Fruit fly (Drosophila melanogaster) whole organism, embryonic: Measurements from ENCODE around the gene spd-2.

Source experiments
- CG10147 ChIP-seq: fragments of 200-800 bp; sonication (Bioruptor generic); optimal IDR thresholded peaks from 2 replicates; lab custom pipeline; 2019; ENCODE audit warnings: missing biosample characterization, mild to moderate bottlenecking, missing genetic modification characterization, moderate library complexity
- CG10267 ChIP-seq: fragments of 200-800 bp; sonication (Bioruptor generic); optimal IDR thresholded peaks from 2 replicates; lab custom pipeline; 2018; ENCODE audit warnings: missing biosample characterization, mild to moderate bottlenecking, missing genetic modification characterization, moderate library complexity
- CG10321 ChIP-seq: fragments of 200-800 bp; sonication (Bioruptor generic); IDR thresholded peaks from 2 replicates; pipeline ENCODE4 v1.3.6; 2022; ENCODE audit warnings: missing biosample characterization, missing genetic modification characterization
- CG11093 ChIP-seq: fragments of 200-800 bp; sonication (Bioruptor generic); IDR thresholded peaks from 3 replicates; pipeline ENCODE4 v1.3.6; 2022; ENCODE audit warnings: missing biosample characterization, missing genetic modification characterization
- CG12071 ChIP-seq: fragments of 200-800 bp; sonication (Bioruptor generic); optimal IDR thresholded peaks from 3 replicates; lab custom pipeline; 2018; ENCODE audit warnings: missing biosample characterization, mild to moderate bottlenecking, missing genetic modification characterization
- CG12659 ChIP-seq: fragments of 200-800 bp; sonication (Bioruptor generic); optimal IDR thresholded peaks from 3 replicates; lab custom pipeline; 2017; ENCODE audit warnings: mild to moderate bottlenecking, missing biosample characterization, missing genetic modification reagents, missing genetic modification characterization
- CG12942 ChIP-seq: fragments of 200-800 bp; sonication (Bioruptor generic); optimal IDR thresholded peaks from 3 replicates; lab custom pipeline; 2016; ENCODE audit warnings: missing biosample characterization, missing genetic modification characterization
- CG15601 ChIP-seq: fragments of 200-800 bp; sonication (Bioruptor generic); optimal IDR thresholded peaks from 3 replicates; lab custom pipeline; 2019; ENCODE audit warnings: missing biosample characterization, mild to moderate bottlenecking, missing genetic modification characterization, moderate library complexity
- CG15696 ChIP-seq: fragments of 200-800 bp; sonication (Bioruptor generic); optimal IDR thresholded peaks from 2 replicates; lab custom pipeline; 2019; ENCODE audit warnings: missing biosample characterization, mild to moderate bottlenecking, missing genetic modification characterization, moderate library complexity
- CG17568 ChIP-seq: fragments of 200-800 bp; sonication (Bioruptor generic); optimal IDR thresholded peaks from 2 replicates; lab custom pipeline; 2018; ENCODE audit warnings: missing biosample characterization, mild to moderate bottlenecking, missing genetic modification characterization, moderate library complexity
- CG2199 ChIP-seq: fragments of 200-800 bp; sonication (Bioruptor generic); IDR thresholded peaks from 3 replicates; pipeline ENCODE4 v1.3.6; 2022; ENCODE audit warnings: missing biosample characterization, missing genetic modification characterization
- CG2202 ChIP-seq: fragments of 200-800 bp; sonication (Bioruptor generic); optimal IDR thresholded peaks from 2 replicates; lab custom pipeline; 2018; ENCODE audit warnings: missing biosample characterization, mild to moderate bottlenecking, missing genetic modification characterization
- CG32767 ChIP-seq: fragments of 200-800 bp; sonication (Bioruptor generic); IDR thresholded peaks from 2 replicates; pipeline ENCODE4 v1.3.6; 2022; ENCODE audit warnings: missing biosample characterization, missing genetic modification characterization
- CG34422 ChIP-seq: fragments of 200-800 bp; sonication (Bioruptor generic); IDR thresholded peaks from 3 replicates; pipeline ENCODE4 v1.3.6; 2022; ENCODE audit warnings: missing biosample characterization, missing genetic modification characterization
- CG4404 ChIP-seq: fragments of 200-800 bp; sonication (Bioruptor generic); IDR thresholded peaks from 2 replicates; pipeline ENCODE4 v1.3.6; 2022; ENCODE audit warnings: missing biosample characterization, missing genetic modification characterization
- CG4617 ChIP-seq: fragments of 200-800 bp; sonication (Bioruptor generic); optimal IDR thresholded peaks from 3 replicates; lab custom pipeline; 2016; ENCODE audit warnings: missing biosample characterization, missing genetic modification characterization, borderline replicate concordance
- CG7839 ChIP-seq: fragments of 200-800 bp; sonication (Bioruptor generic); optimal IDR thresholded peaks from 3 replicates; lab custom pipeline; 2018; ENCODE audit warnings: missing biosample characterization, mild to moderate bottlenecking, missing genetic modification characterization, moderate library complexity
- CG9817 ChIP-seq: fragments of 200-800 bp; sonication (Bioruptor generic); optimal IDR thresholded peaks from 2 replicates; lab custom pipeline; 2018; ENCODE audit warnings: missing biosample characterization, mild to moderate bottlenecking, missing genetic modification characterization, moderate library complexity
- CHES-1-like ChIP-seq: fragments of 200-800 bp; sonication (Bioruptor generic); optimal IDR thresholded peaks from 2 replicates; lab custom pipeline; 2016; ENCODE audit warnings: missing biosample characterization, missing genetic modification characterization
- Dek ChIP-seq: fragments of 200-800 bp; sonication (Bioruptor generic); optimal IDR thresholded peaks from 3 replicates; lab custom pipeline; 2019; ENCODE audit warnings: missing biosample characterization, mild to moderate bottlenecking, missing genetic modification characterization, moderate library complexity
- GATAe ChIP-seq: fragments of 200-800 bp; sonication (Bioruptor generic); conservative IDR thresholded peaks from 2 replicates; pipeline ENCODE4 v1.3.6; 2022; ENCODE audit warnings: missing biosample characterization, missing genetic modification characterization
- HHEX ChIP-seq: fragments of 200-800 bp; sonication (Bioruptor generic); optimal IDR thresholded peaks from 3 replicates; lab custom pipeline; 2017; ENCODE audit warnings: missing biosample characterization, mild to moderate bottlenecking, missing genetic modification characterization, missing genetic modification reagents
- HmgZ ChIP-seq: fragments of 200-800 bp; sonication (Bioruptor generic); optimal IDR thresholded peaks from 2 replicates; lab custom pipeline; 2018; ENCODE audit warnings: missing biosample characterization, mild to moderate bottlenecking, missing genetic modification characterization
- Med ChIP-seq: fragments of 200-800 bp; sonication (Bioruptor generic); peaks from one replicate; lab custom pipeline; 2016; ENCODE audit warnings: missing biosample characterization, missing genetic modification characterization, mild to moderate bottlenecking, inconsistent platforms, moderate library complexity
- Neu2 ChIP-seq: fragments of 200-800 bp; sonication (Bioruptor generic); optimal IDR thresholded peaks from 3 replicates; lab custom pipeline; 2016; ENCODE audit warnings: missing biosample characterization, missing genetic modification characterization, borderline replicate concordance
- Nf-YC ChIP-seq: fragments of 200-800 bp; optimal IDR thresholded peaks from 3 replicates; lab custom pipeline; 2019; ENCODE audit warnings: missing biosample characterization, mild to moderate bottlenecking, missing genetic modification characterization, moderate library complexity
- NfI ChIP-seq: fragments of 200-800 bp; sonication (Bioruptor generic); optimal IDR thresholded peaks from 3 replicates; lab custom pipeline; 2018; ENCODE audit warnings: missing biosample characterization, mild to moderate bottlenecking, missing genetic modification characterization, moderate library complexity
- Oli ChIP-seq: fragments of 200-800 bp; sonication (Bioruptor generic); optimal IDR thresholded peaks from 2 replicates; lab custom pipeline; 2018; ENCODE audit warnings: missing biosample characterization, mild to moderate bottlenecking, missing genetic modification characterization, moderate library complexity
- PHDP ChIP-seq: fragments of 200-800 bp; sonication (Bioruptor generic); optimal IDR thresholded peaks from 3 replicates; lab custom pipeline; 2018; ENCODE audit warnings: missing biosample characterization, mild to moderate bottlenecking, missing genetic modification characterization, moderate library complexity
- Sin3A ChIP-seq: fragments of >200 bp; optimal IDR thresholded peaks from 2 replicates; lab custom pipeline; 2018
- Six4 ChIP-seq: fragments of 200-800 bp; sonication (Bioruptor generic); optimal IDR thresholded peaks from 2 replicates; lab custom pipeline; 2016; ENCODE audit warnings: missing biosample characterization, missing genetic modification characterization
- Spps ChIP-seq: fragments of 200-800 bp; sonication (Bioruptor generic); optimal IDR thresholded peaks from 2 replicates; lab custom pipeline; 2018; ENCODE audit warnings: missing biosample characterization, mild to moderate bottlenecking, missing genetic modification characterization
- Vsx1 ChIP-seq: fragments of 200-800 bp; sonication (Bioruptor generic); optimal IDR thresholded peaks from 2 replicates; lab custom pipeline; 2017; ENCODE audit warnings: missing biosample characterization, mild to moderate bottlenecking, missing genetic modification characterization, missing genetic modification reagents
- ase ChIP-seq: fragments of 200-800 bp; sonication (Bioruptor generic); IDR thresholded peaks from 3 replicates; pipeline ENCODE4 v1.3.6; 2022; ENCODE audit warnings: missing biosample characterization, missing genetic modification characterization
- bowl ChIP-seq: fragments of 200-800 bp; sonication (Bioruptor generic); IDR thresholded peaks from 2 replicates; pipeline ENCODE4 v1.3.6; 2022; ENCODE audit warnings: missing biosample characterization, missing genetic modification characterization
- caup ChIP-seq: fragments of 200-800 bp; sonication (Bioruptor generic); optimal IDR thresholded peaks from 3 replicates; lab custom pipeline; 2017; ENCODE audit warnings: missing biosample characterization, mild to moderate bottlenecking, missing genetic modification characterization, moderate library complexity; ENCODE audit not compliant: severe bottlenecking
- ci ChIP-seq: fragments of 200-800 bp; sonication (Bioruptor generic); IDR thresholded peaks from 3 replicates; pipeline ENCODE4 v1.3.6; 2022; ENCODE audit warnings: missing biosample characterization, missing genetic modification characterization
- cwo ChIP-seq: fragments of 200-800 bp; sonication (Bioruptor generic); optimal IDR thresholded peaks from 3 replicates; lab custom pipeline; 2017; ENCODE audit warnings: missing biosample characterization, missing genetic modification characterization, mild to moderate bottlenecking, moderate library complexity, missing genetic modification reagents
- dpn ChIP-seq, 2 experiments: fragments of 200-800 bp; sonication (Bioruptor generic); optimal IDR thresholded peaks; 3 replicates each; lab custom pipeline; 2016; ENCODE audit warnings: missing biosample characterization in 2 of 2, missing genetic modification characterization in 2 of 2
- gro ChIP-seq: fragments of 200-800 bp; sonication (Bioruptor generic); optimal IDR thresholded peaks from 2 replicates; lab custom pipeline; 2016; ENCODE audit warnings: missing biosample characterization, missing genetic modification characterization
- lab ChIP-seq: fragments of 200-800 bp; sonication (Bioruptor generic); optimal IDR thresholded peaks from 3 replicates; lab custom pipeline; 2017; ENCODE audit warnings: missing biosample characterization, missing genetic modification characterization, mild to moderate bottlenecking, moderate library complexity, missing genetic modification reagents
- nerfin-2 ChIP-seq: fragments of 200-800 bp; sonication (Bioruptor generic); IDR thresholded peaks from 2 replicates; pipeline ENCODE4 v1.3.6; 2022; ENCODE audit warnings: missing biosample characterization, missing genetic modification characterization; ENCODE audit not compliant: partially characterized antibody
- nom ChIP-seq: fragments of 200-800 bp; sonication (Bioruptor generic); optimal IDR thresholded peaks from 2 replicates; lab custom pipeline; 2017; ENCODE audit warnings: missing biosample characterization, missing genetic modification characterization, mild to moderate bottlenecking, moderate library complexity, missing genetic modification reagents
- pum ChIP-seq: fragments of 200-800 bp; sonication (Bioruptor generic); optimal IDR thresholded peaks from 2 replicates; lab custom pipeline; 2016; ENCODE audit warnings: missing biosample characterization, missing genetic modification characterization
- sens ChIP-seq: fragments of 200-800 bp; sonication (Bioruptor generic); peaks from one replicate; lab custom pipeline; 2016; ENCODE audit warnings: missing biosample characterization, missing genetic modification characterization
- tio ChIP-seq: fragments of 200-800 bp; sonication (Bioruptor generic); optimal IDR thresholded peaks from 2 replicates; lab custom pipeline; 2017; ENCODE audit warnings: missing biosample characterization, missing genetic modification characterization, inconsistent platforms
- tx ChIP-seq: fragments of 200-800 bp; sonication (Bioruptor generic); optimal IDR thresholded peaks from 2 replicates; lab custom pipeline; 2016; ENCODE audit warnings: missing biosample characterization, missing genetic modification characterization
- unc-4 ChIP-seq: fragments of 200-800 bp; sonication (Bioruptor generic); IDR thresholded peaks from 2 replicates; pipeline ENCODE4 v1.3.6; 2022; ENCODE audit warnings: missing biosample characterization, missing genetic modification characterization; ENCODE audit not compliant: partially characterized antibody
- vnd ChIP-seq: fragments of 200-800 bp; sonication (Bioruptor generic); IDR thresholded peaks from 3 replicates; pipeline ENCODE4 v1.3.6; 2022; ENCODE audit warnings: missing biosample characterization, missing genetic modification characterization; ENCODE audit not compliant: partially characterized antibody
- zfh2 ChIP-seq: fragments of 200-800 bp; sonication (Bioruptor generic); optimal IDR thresholded peaks from 2 replicates; lab custom pipeline; 2016; ENCODE audit warnings: missing biosample characterization, missing genetic modification characterization

spd-2 gene

dm6 chr3L:16581201-16581705, 13.6 kb downstream of the spd-2 start, which contains the start of gene Smn (continued):
- peak; percentile 81 for TF ChIP-seq CG12659 (GFP tag; lab: Kevin White, UChicago)
- TF ChIP-seq Nf-YC (tag; lab: Kevin White, UChicago): peak; percentile 21
- peak; percentile 47 for TF ChIP-seq PHDP (tag; lab: Kevin White, UChicago)
- TF ChIP-seq CG4617 (GFP tag; lab: Kevin White, UChicago): peak; percentile 43
- peak; percentile 53 for TF ChIP-seq lab (GFP tag; lab: Kevin White, UChicago)
- TF ChIP-seq CG34422: no peak
- TF ChIP-seq gro (GFP tag; lab: Kevin White, UChicago): no peak
- no peak for TF ChIP-seq CG4404 (GFP tag; lab: Robert Waterston, UW)
- no peak for TF ChIP-seq CG12071 (GFP tag; lab: Kevin White, UChicago)
- peak; percentile 39 to 58 for TF ChIP-seq dpn (GFP tag; optimal IDR thresholded peaks at IDR 0.05; lab: Kevin White, UChicago)
- peak; percentile 88 for TF ChIP-seq Med (GFP tag; lab: Kevin White, UChicago)
- TF ChIP-seq CG9817 (tag; lab: Kevin White, UChicago): peak; percentile 56
- TF ChIP-seq CG10147: peak; percentile 52
- TF ChIP-seq GATAe: no peak
- peak; percentile 43 for TF ChIP-seq pum (GFP tag; lab: Kevin White, UChicago)
- TF ChIP-seq CG11093 (GFP tag; lab: Robert Waterston, UW): 0 out of 3 replicates have a peak, but pooled peaks have one; percentile 13
- no peak for TF ChIP-seq Six4 (GFP tag; lab: Kevin White, UChicago)
- peak; percentile 21 for TF ChIP-seq CG15696 (tag; lab: Kevin White, UChicago)
- peak; percentile 89 for TF ChIP-seq nerfin-2 (GFP tag; lab: Robert Waterston, UW)
- no peak for TF ChIP-seq ase (GFP tag; lab: Robert Waterston, UW)
- TF ChIP-seq Oli (tag; lab: Kevin White, UChicago): no peak
- TF ChIP-seq HHEX: no peak
- no peak for TF ChIP-seq caup (GFP tag; lab: Kevin White, UChicago)
- peak; percentile 19 for TF ChIP-seq CG15601
- peak; percentile 85 for TF ChIP-seq CG10267 (tag; lab: Kevin White, UChicago)
- peak; percentile 37 for TF ChIP-seq Sin3A (lab: Kevin White, UChicago)
- peak; percentile 34 for TF ChIP-seq Dek (tag; lab: Kevin White, UChicago)

DNA sequence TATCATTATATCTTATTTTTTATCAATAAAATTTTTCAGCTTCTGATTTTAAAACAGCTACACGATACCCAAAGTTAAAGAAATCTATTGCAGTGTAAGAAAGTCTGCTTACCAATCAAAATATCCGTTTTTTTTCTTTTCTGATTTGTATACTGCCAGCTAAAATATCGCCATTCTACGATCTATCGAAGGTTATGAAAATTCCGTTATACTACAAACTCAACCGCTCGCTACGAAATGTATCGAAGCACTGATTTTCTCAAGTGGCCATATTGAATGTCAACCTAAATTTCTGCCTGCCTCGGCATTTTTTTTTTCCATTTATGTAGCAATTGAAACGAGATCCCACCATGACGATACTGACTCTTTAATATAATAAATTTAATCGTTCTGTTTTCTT, 14.8 kb downstream of the spd-2 start, which contains the start of gene nxf2:
Gene nxf2 (minus strand): TSS at position 258 of the 400 bp plus-strand sequence.
- no peak for TF ChIP-seq bowl (GFP tag; lab: Robert Waterston, UW)
- no peak for TF ChIP-seq NfI
- no peak for TF ChIP-seq lab (GFP tag; lab: Kevin White, UChicago)
- TF ChIP-seq nom: no peak
- peak; percentile 54 for TF ChIP-seq unc-4
- 0 out of 3 replicates have a peak, but pooled peaks have one; percentile 41 for TF ChIP-seq CG2199 (GFP tag; lab: Robert Waterston, UW)
- no peak for TF ChIP-seq vnd (GFP tag; lab: Robert Waterston, UW)
- TF ChIP-seq cwo: no peak
- TF ChIP-seq CG17568 (GFP tag; lab: Kevin White, UChicago): no peak
- TF ChIP-seq ci (GFP tag; lab: Robert Waterston, UW): no peak
- TF ChIP-seq CG7839 (tag; lab: Kevin White, UChicago): no peak
- TF ChIP-seq CG12942 (GFP tag; lab: Kevin White, UChicago): no peak
- TF ChIP-seq CG10321: no peak
- no peak for TF ChIP-seq zfh2 (GFP tag; lab: Kevin White, UChicago)
- no peak for TF ChIP-seq HmgZ (tag; lab: Kevin White, UChicago)
- TF ChIP-seq sens (GFP tag; lab: Kevin White, UChicago): peak; percentile 83
- no peak for TF ChIP-seq tx (GFP tag; lab: Kevin White, UChicago)
- no peak for TF ChIP-seq Vsx1
- no peak for TF ChIP-seq CG2202 (tag; lab: Kevin White, UChicago)
- no peak for TF ChIP-seq CHES-1-like (GFP tag; lab: Kevin White, UChicago)
- TF ChIP-seq Neu2 (GFP tag; lab: Kevin White, UChicago): peak; percentile 62
- TF ChIP-seq tio (GFP tag; lab: Kevin White, UChicago): no peak
- TF ChIP-seq Spps: no peak
- no peak for TF ChIP-seq CG32767 (GFP tag; lab: Robert Waterston, UW)
